Worm (Caenorhabditis elegans): Measurements from ENCODE around the gene srw-12.

The srw-12 gene

DNA sequence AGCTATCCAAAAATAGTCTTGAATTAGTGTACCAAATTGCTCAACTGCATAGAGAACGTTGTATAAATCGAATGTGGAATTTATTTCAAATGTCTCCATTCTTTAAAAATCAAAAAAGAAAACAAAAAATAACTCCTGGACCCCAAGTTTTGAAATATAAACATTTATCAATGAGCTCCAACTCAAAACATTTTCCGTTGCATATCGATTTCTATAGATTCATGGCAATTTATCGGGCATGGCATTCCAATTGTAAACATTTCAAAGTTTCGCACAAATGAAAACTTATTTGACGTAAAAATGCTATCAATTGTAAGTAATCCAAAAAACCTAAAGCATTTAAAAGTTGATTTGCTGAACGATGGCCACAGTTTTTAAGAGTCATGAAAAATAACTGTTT is at the start of gene srw-12:
Gene srw-12 (minus strand): TSS at position 101 of the 400 bp plus-strand sequence.
- TF ChIP-seq lir-1 (GFP tag; conservative IDR thresholded peaks at IDR 0.05) (no peak), egrh-3 (GFP tag; IDR thresholded peaks at IDR 0.05) (no peak), efl-1 (GFP tag; optimal IDR thresholded peaks at IDR 0.05) (no peak), mxl-1 (tag; optimal IDR thresholded peaks at IDR 0.05) (no peak), tbx-9 (tag; optimal IDR thresholded peaks at IDR 0.05; ENCODE audit: borderline replicate concordance) (no peak), madf-10 (tag; optimal IDR thresholded peaks at IDR 0.05) (no peak), mel-28 (tag; optimal IDR thresholded peaks at IDR 0.05; ENCODE audit: borderline replicate concordance) (no peak)

DNA sequence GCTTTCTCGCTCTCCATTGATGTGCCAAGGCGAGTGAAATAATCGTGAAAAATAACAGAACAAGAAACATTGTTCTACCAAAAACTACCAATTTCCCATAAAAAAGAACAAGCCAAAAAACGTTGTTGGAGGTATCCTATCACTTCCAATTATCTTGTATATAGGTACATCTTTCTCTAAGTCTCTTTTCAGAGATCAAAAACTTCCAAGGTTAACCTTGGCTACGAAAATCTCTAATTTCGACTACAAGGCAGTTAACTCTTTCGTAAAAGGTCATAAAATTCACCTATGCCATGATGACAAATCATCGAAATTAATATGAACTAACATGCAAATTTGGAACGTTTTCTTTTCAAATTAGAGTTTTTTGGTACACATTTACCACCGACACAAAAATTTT is 49.4 kb upstream of the srw-12 start, which contains the start of gene cyp-34A1:
Gene cyp-34A1 (minus strand): TSS at position 101 of the 400 bp plus-strand sequence.
- TF ChIP-seq lag-1 (GFP tag; IDR thresholded peaks at IDR 0.05) (no peak), mes-4 (tag; optimal IDR thresholded peaks at IDR 0.05) (no peak), zfh-2 (GFP tag; conservative IDR thresholded peaks at IDR 0.05) (no peak), him-1 (tag; optimal IDR thresholded peaks at IDR 0.05) (no peak)

DNA sequence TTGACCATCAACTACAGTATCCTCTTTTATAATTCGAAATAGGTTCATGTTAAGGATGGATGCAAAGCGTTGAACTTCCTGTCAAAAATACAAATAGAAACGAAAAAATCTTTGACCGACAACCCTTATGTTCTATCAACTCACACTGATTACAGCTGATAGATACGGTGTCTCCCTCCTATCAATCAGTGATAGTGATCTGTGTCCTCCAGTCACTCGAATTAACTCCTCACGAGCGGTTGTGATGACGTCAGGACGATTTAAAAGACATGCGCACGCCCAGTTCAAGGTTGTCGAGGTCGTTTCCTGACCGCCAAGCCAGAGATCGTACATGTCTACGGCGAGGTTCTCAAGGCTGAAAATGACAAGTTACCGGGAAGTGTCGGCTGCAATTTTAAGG is 47.5 kb upstream of the srw-12 start:
- peak; percentile 59 for TF ChIP-seq nhr-80 (tag; optimal IDR thresholded peaks at IDR 0.05)
- TF ChIP-seq pbrm-1 (GFP tag; IDR thresholded peaks at IDR 0.05), result no peak
- no peak for TF ChIP-seq hrde-1 (tag; optimal IDR thresholded peaks at IDR 0.05; ENCODE audit: borderline replicate concordance)
- no peak for TF ChIP-seq Y95B8A.8 (GFP tag; IDR thresholded peaks at IDR 0.05)
- peak; percentile 89 for TF ChIP-seq atf-7 (tag; optimal IDR thresholded peaks at IDR 0.05)
- no peak for TF ChIP-seq ztf-3 (GFP tag; optimal IDR thresholded peaks at IDR 0.05)
- 0 out of 2 replicates have a peak, but pooled peaks have one; percentile 7 for TF ChIP-seq madf-3 (GFP tag; IDR thresholded peaks at IDR 0.05)
- no peak for TF ChIP-seq ztf-18 (tag; optimal IDR thresholded peaks at IDR 0.05)

DNA sequence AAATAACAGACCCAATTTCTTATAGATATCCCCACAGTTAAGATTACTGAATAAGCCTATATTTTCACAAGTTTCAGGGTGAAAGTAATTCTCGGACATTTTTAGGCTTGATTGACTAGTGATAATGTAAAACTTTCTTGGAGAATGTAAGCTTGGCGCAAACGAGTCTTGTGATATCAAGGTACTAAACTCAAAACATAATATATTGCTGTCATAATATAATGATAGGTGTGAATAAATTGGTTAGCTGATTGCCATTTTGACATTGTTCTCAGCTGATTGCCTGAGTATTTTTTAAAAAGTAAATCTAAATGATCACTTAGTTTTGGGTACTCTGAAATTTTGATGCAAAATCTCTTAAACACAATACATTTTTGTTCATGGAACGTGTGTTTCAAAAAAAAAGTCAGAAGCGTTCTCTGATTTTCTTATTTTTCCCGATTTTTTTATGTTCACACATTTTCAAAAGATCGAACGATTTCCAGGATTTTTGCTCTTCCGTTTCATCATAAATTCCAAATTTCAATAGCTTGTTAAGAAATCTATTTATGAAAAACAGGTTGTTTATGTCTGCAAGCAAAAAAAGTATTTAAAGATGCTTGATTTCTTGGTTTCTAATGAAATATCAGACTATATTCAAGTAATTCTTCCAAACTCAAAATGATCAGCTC is 43.0 kb upstream of the srw-12 start, which contains the start of the genes srw-19 and srx-51:
Gene srw-19 (minus strand): TSS at position 101 of the 671 bp plus-strand sequence.
Gene srx-51 (plus strand): TSS at position 621 of the 671 bp plus-strand sequence.
- no peak for TF ChIP-seq F55B11.4 (tag; optimal IDR thresholded peaks at IDR 0.05; ENCODE audit: borderline replicate concordance, insufficient read depth)
- TF ChIP-seq B0019.2 (GFP tag; conservative IDR thresholded peaks at IDR 0.05), result no peak
- no peak for TF ChIP-seq cebp-1 (GFP tag; IDR thresholded peaks at IDR 0.05)
- no peak for TF ChIP-seq cebp-1 (tag; optimal IDR thresholded peaks at IDR 0.05)
- TF ChIP-seq madf-8 (GFP tag; conservative IDR thresholded peaks at IDR 0.05), result no peak
- TF ChIP-seq nhr-27 (tag; optimal IDR thresholded peaks at IDR 0.05), result no peak
- TF ChIP-seq B0336.3 (GFP tag; IDR thresholded peaks at IDR 0.05), result no peak
- no peak for TF ChIP-seq akir-1 (GFP tag; optimal IDR thresholded peaks at IDR 0.05)
- no peak for TF ChIP-seq C06A6.2 (GFP tag; conservative IDR thresholded peaks at IDR 0.05)
- TF ChIP-seq ceh-100 (GFP tag; IDR thresholded peaks at IDR 0.05), result no peak
- TF ChIP-seq Y53F4B.3 (GFP tag; IDR thresholded peaks at IDR 0.05), result no peak
- TF ChIP-seq B0035.1 (tag; optimal IDR thresholded peaks at IDR 0.05), result no peak
- no peak for TF ChIP-seq madf-6 (GFP tag; IDR thresholded peaks at IDR 0.05)
- TF ChIP-seq mel-28 (tag; optimal IDR thresholded peaks at IDR 0.05; ENCODE audit: borderline replicate concordance), result no peak
- no peak for TF ChIP-seq snpc-1.3 (tag; optimal IDR thresholded peaks at IDR 0.05; ENCODE audit: insufficient read depth)
- no peak for TF ChIP-seq ceh-91 (GFP tag; IDR thresholded peaks at IDR 0.05)

Measured in whole organism, young adult.